Worm (Caenorhabditis elegans) whole organism, midembryonic: ENCODE results near the gene Y102A5C.27.

Experiments used
- T22C8.4 ChIP-seq: fragments of 200-800 bp; sonication (Bioruptor generic); IDR thresholded peaks from 2 replicates; pipeline ENCODE4 v1.3.6; 2022; ENCODE audit warnings: missing genetic modification characterization, missing compliant biosample characterization
- cog-1 ChIP-seq: sonication (generic microtip); optimal IDR thresholded peaks from 2 replicates; lab custom pipeline; 2016; ENCODE audit warnings: missing genetic modification characterization, missing compliant biosample characterization
- flt-1 ChIP-seq: fragments of 200-800 bp; sonication (Bioruptor generic); IDR thresholded peaks from 2 replicates; pipeline ENCODE4 v1.3.6; 2022; ENCODE audit warnings: missing genetic modification characterization, missing compliant biosample characterization
- klf-2 ChIP-seq: fragments of 200-800 bp; sonication (Bioruptor generic); conservative IDR thresholded peaks from 2 replicates; pipeline ENCODE4 v1.3.6; 2022; ENCODE audit warnings: missing genetic modification reagents, missing genetic modification characterization, missing compliant biosample characterization
- med-1 ChIP-seq: sonication (generic microtip); optimal IDR thresholded peaks from 2 replicates; lab custom pipeline; 2017; ENCODE audit warnings: missing genetic modification characterization, mild to moderate bottlenecking, missing compliant biosample characterization, antibody characterized with exemption, missing genetic modification reagents; ENCODE audit not compliant: insufficient read depth
- ref-1 ChIP-seq: fragments of 200-800 bp; sonication (Bioruptor generic); conservative IDR thresholded peaks from 2 replicates; pipeline ENCODE4 v1.3.6; 2022; ENCODE audit warnings: missing genetic modification reagents, missing genetic modification characterization, missing compliant biosample characterization
- tab-1 ChIP-seq: fragments of 200-800 bp; sonication (Bioruptor generic); IDR thresholded peaks from 2 replicates; pipeline ENCODE4 v1.3.6; 2022; ENCODE audit warnings: missing genetic modification characterization, missing compliant biosample characterization
- ztf-23 ChIP-seq: fragments of 200-800 bp; sonication (Bioruptor generic); IDR thresholded peaks from 2 replicates; pipeline ENCODE4 v1.3.6; 2022; ENCODE audit warnings: missing genetic modification reagents, missing genetic modification characterization, missing compliant biosample characterization
- ztf-29 ChIP-seq: fragments of 200-800 bp; sonication (Bioruptor generic); IDR thresholded peaks from 2 replicates; pipeline ENCODE4 v1.3.6; 2022; ENCODE audit warnings: missing genetic modification reagents, missing genetic modification characterization, missing compliant biosample characterization

Y102A5C.27 gene

ce11 chrV:16987783-16988182 lies 731 bp downstream of the Y102A5C.27 start:
- no peak for TF ChIP-seq med-1 (GFP tag; lab: Kevin White, UChicago)
- no peak for TF ChIP-seq ztf-23 (GFP tag; lab: Robert Waterston, UW)
- TF ChIP-seq T22C8.4: no peak
- no peak for TF ChIP-seq tab-1
- no peak for TF ChIP-seq ref-1 (GFP tag; lab: Robert Waterston, UW)
- no peak for TF ChIP-seq klf-2 (GFP tag; lab: Robert Waterston, UW)
- TF ChIP-seq ztf-29 (GFP tag; lab: Robert Waterston, UW): no peak
- TF ChIP-seq cog-1 (tag; lab: Kevin White, UChicago): no peak
- TF ChIP-seq flt-1 (GFP tag; lab: Robert Waterston, UW): no peak

DNA sequence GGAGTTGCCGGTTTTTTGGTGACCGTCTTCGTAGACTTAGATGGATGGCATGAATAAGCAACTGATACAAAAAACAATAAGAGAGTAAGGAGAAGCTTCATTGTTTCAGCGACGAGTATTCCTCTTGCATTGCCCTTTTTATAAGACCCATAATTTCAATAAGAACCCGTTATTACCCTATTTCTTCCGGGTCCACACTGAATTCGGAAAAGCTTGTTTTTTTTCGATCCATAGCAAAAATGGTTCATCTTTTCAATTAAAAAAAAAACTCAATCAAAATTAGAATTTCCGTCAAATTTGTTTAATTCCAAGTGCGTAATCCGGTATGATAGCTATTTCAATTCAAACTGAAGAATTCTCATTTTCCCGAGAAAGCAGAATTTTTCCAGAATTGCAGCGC lies 1.5 kb downstream of the Y102A5C.27 start, which contains the start of gene Y102A5C.40:
Y102A5C.40 (minus strand) TSS at position 101 of the 400 bp plus-strand sequence.
- no peak for TF ChIP-seq flt-1 (GFP tag; lab: Robert Waterston, UW)
- TF ChIP-seq ref-1 (GFP tag; lab: Robert Waterston, UW): no peak
- TF ChIP-seq ztf-23 (GFP tag; lab: Robert Waterston, UW): no peak
- TF ChIP-seq cog-1 (tag; lab: Kevin White, UChicago): no peak
- TF ChIP-seq tab-1: no peak
- no peak for TF ChIP-seq med-1 (GFP tag; lab: Kevin White, UChicago)
- TF ChIP-seq ztf-29 (GFP tag; lab: Robert Waterston, UW): no peak
- TF ChIP-seq T22C8.4: no peak
- no peak for TF ChIP-seq klf-2 (GFP tag; lab: Robert Waterston, UW)

DNA sequence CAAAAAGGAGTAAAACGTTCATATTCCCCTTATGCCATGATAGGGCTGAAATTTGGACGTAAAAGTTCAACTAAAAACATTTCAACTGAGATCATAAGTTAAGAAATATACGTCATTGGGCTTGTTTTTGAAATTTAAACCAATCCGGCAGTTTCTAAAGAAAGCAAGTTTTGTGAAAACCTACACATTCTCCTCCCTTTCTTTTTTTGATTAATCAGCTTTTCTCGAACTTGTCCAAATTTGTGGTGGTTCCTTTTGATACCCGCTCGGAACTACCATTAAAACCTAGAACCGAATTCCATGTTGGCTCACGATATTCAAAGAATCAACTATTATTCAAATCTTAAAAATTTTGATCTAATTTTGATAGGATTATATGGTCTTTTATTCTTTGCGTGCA lies 8.1 kb downstream of the Y102A5C.27 start, which contains the start of gene srz-54:
srz-54 (plus strand) TSS at position 301 of the 400 bp plus-strand sequence.
- TF ChIP-seq tab-1 (no peak), cog-1 (tag; lab: Kevin White, UChicago) (no peak), med-1 (GFP tag; lab: Kevin White, UChicago) (no peak), klf-2 (GFP tag; lab: Robert Waterston, UW) (no peak), T22C8.4 (no peak), flt-1 (GFP tag; lab: Robert Waterston, UW) (no peak), ztf-23 (GFP tag; lab: Robert Waterston, UW) (no peak), ztf-29 (GFP tag; lab: Robert Waterston, UW) (no peak), ref-1 (GFP tag; lab: Robert Waterston, UW) (no peak)

DNA sequence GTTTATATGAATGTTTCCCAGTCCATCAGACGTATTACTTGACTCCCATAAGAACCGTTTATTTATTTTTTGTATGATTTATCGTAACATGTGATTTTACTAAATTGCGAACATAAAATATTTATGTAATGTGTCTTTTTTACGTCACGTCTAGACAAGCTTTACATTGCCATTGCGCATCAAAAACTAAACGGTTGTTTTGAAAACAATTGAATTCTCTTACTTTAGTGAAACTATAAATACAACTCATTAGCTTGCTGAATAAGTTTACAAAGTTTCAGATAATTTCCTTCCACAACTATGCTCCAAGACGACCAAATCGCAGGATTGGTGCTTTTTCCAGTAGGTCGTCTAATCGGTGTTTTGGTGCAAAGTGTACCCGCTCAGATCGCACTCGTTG lies 13.6 kb downstream of the Y102A5C.27 start, which contains the start of gene srx-54:
srx-54 (plus strand) TSS at position 301 of the 400 bp plus-strand sequence.
- TF ChIP-seq ref-1 (GFP tag; lab: Robert Waterston, UW) (no peak), ztf-29 (GFP tag; lab: Robert Waterston, UW) (no peak), klf-2 (GFP tag; lab: Robert Waterston, UW) (no peak), tab-1 (no peak)

ce11 chrV:16973338-16973737 lies 15.2 kb downstream of the Y102A5C.27 start:
- TF ChIP-seq med-1 (GFP tag; lab: Kevin White, UChicago): no peak
- no peak for TF ChIP-seq ref-1 (GFP tag; lab: Robert Waterston, UW)
- no peak for TF ChIP-seq klf-2 (GFP tag; lab: Robert Waterston, UW)
- TF ChIP-seq flt-1 (GFP tag; lab: Robert Waterston, UW): no peak
- TF ChIP-seq ztf-23 (GFP tag; lab: Robert Waterston, UW): no peak
- TF ChIP-seq T22C8.4: no peak
- no peak for TF ChIP-seq cog-1 (tag; lab: Kevin White, UChicago)
- TF ChIP-seq tab-1: no peak
- TF ChIP-seq ztf-29 (GFP tag; lab: Robert Waterston, UW): no peak

ce11 chrV:16972134-16972533 lies 16.4 kb downstream of the Y102A5C.27 start, which contains the start of gene srh-119:
srh-119 (plus strand) TSS chrV:16972434.
- TF ChIP-seq flt-1 (GFP tag; lab: Robert Waterston, UW) (no peak), T22C8.4 (no peak), klf-2 (GFP tag; lab: Robert Waterston, UW) (no peak), ztf-29 (GFP tag; lab: Robert Waterston, UW) (no peak), med-1 (GFP tag; lab: Kevin White, UChicago) (no peak), ref-1 (GFP tag; lab: Robert Waterston, UW) (no peak), ztf-23 (GFP tag; lab: Robert Waterston, UW) (no peak), cog-1 (tag; lab: Kevin White, UChicago) (no peak), tab-1 (no peak)

ce11 chrV:16966636-16967035 lies 21.9 kb downstream of the Y102A5C.27 start, which contains the start of gene fbxa-90:
fbxa-90 (plus strand) TSS chrV:16966814.
- TF ChIP-seq med-1 (GFP tag; lab: Kevin White, UChicago) (no peak), T22C8.4 (no peak), ztf-29 (GFP tag; lab: Robert Waterston, UW) (no peak), ref-1 (GFP tag; lab: Robert Waterston, UW) (no peak), cog-1 (tag; lab: Kevin White, UChicago) (no peak), ztf-23 (GFP tag; lab: Robert Waterston, UW) (no peak), tab-1 (no peak), klf-2 (GFP tag; lab: Robert Waterston, UW) (no peak), flt-1 (GFP tag; lab: Robert Waterston, UW) (no peak)

DNA sequence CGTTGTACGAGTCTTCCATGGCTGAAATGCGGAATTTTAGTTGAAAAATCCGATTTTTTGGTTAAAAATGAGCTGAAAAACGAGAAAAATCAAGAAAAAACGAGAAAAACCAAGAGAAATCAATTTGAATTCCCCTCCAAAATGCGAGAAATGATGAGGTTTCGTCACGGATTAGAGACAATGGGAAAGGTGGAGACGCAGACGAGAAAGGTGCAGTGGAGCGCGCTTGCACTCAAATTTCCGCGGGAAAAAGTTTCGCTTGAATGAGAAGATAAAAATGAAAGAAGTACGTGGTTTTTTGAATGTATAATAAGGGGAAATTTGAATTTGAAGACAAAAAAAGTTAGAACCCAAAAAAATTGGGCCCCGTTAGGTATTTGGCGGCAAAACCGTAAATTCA lies 22.9 kb downstream of the Y102A5C.27 start, which contains the start of gene efl-1:
efl-1 (minus strand) TSS at position 21 of the 400 bp plus-strand sequence.
- TF ChIP-seq cog-1 (tag; lab: Kevin White, UChicago) (no peak), ztf-23 (GFP tag; lab: Robert Waterston, UW) (peak; percentile 65; the same call in 1 of the 2 replicates)

ce11 chrV:16958975-16959374 lies 29.5 kb downstream of the Y102A5C.27 start:
- no peak for TF ChIP-seq cog-1 (tag; lab: Kevin White, UChicago)
- no peak for TF ChIP-seq tab-1
- TF ChIP-seq flt-1 (GFP tag; lab: Robert Waterston, UW): no peak
- TF ChIP-seq ztf-23 (GFP tag; lab: Robert Waterston, UW): no peak
- TF ChIP-seq med-1 (GFP tag; lab: Kevin White, UChicago): no peak
- no peak for TF ChIP-seq ztf-29 (GFP tag; lab: Robert Waterston, UW)
